Worm (Caenorhabditis elegans): ENCODE results near the gene C35C5.9.
A peak's percentile ranks its signal among the peaks of the same experiment; 100 is the strongest.

The C35C5.9 gene

ce11 chrX:11522058-11522757 is 14.2 kb upstream of the C35C5.9 start, which contains the start of gene sdc-2 (continued):
- no peak for TF ChIP-seq nhr-23 (tag; optimal IDR thresholded peaks at IDR 0.05)
- TF ChIP-seq mab-5 (tag; optimal IDR thresholded peaks at IDR 0.05) = peak; percentile 52
- TF ChIP-seq elt-3 (tag; optimal IDR thresholded peaks at IDR 0.05) = no peak
- no peak for TF ChIP-seq mbf-1 (tag; optimal IDR thresholded peaks at IDR 0.05)
- peak; percentile 94 for TF ChIP-seq nhr-21 (tag; optimal IDR thresholded peaks at IDR 0.05)
- no peak for TF ChIP-seq aly-2 (tag; optimal IDR thresholded peaks at IDR 0.05)
- TF ChIP-seq sma-9 (GFP tag; optimal IDR thresholded peaks at IDR 0.05) = peak; percentile 71
- no peak for TF ChIP-seq sma-9 (tag; optimal IDR thresholded peaks at IDR 0.05)
- TF ChIP-seq skn-1 (tag; optimal IDR thresholded peaks at IDR 0.05) = peak; percentile 39
- peak; percentile 77 for TF ChIP-seq fos-1 (tag; optimal IDR thresholded peaks at IDR 0.05)
- TF ChIP-seq ZK546.5 (tag; optimal IDR thresholded peaks at IDR 0.05) = no peak
- no peak for TF ChIP-seq elt-1 (tag; optimal IDR thresholded peaks at IDR 0.05)
- no peak for TF ChIP-seq unc-62 (GFP tag; optimal IDR thresholded peaks at IDR 0.05)
- no peak for TF ChIP-seq R02D3.7 (tag; optimal IDR thresholded peaks at IDR 0.05)
- peak; percentile 79 for TF ChIP-seq sma-3 (GFP tag; optimal IDR thresholded peaks at IDR 0.05)

- TF ChIP-seq R02D3.7 (tag; optimal IDR thresholded peaks at IDR 0.05) = no peak
- no peak for TF ChIP-seq gmeb-1 (tag; optimal IDR thresholded peaks at IDR 0.05)
- TF ChIP-seq F13H6.1 (tag; optimal IDR thresholded peaks at IDR 0.05) = no peak
- no peak for TF ChIP-seq nhr-77 (tag; optimal IDR thresholded peaks at IDR 0.05)
Measured at ce11 chrX:11523704-11524103, 12.7 kb upstream of the C35C5.9 start.

ce11 chrX:11533543-11534003 is 2.8 kb upstream of the C35C5.9 start, which contains the start of gene C35C5.8:
C35C5.8 (plus strand) TSS chrX:11533593.
- TF ChIP-seq sma-3 (GFP tag; optimal IDR thresholded peaks at IDR 0.05) = peak; percentile 24
- no peak for TF ChIP-seq nhr-11 (tag; optimal IDR thresholded peaks at IDR 0.05)
- peak; percentile 56 for TF ChIP-seq nhr-21 (tag; optimal IDR thresholded peaks at IDR 0.05)
- TF ChIP-seq crh-2 (tag; optimal IDR thresholded peaks at IDR 0.05) = peak; percentile 12
- TF ChIP-seq sma-9 (GFP tag; optimal IDR thresholded peaks at IDR 0.05) = peak; percentile 73
- no peak for TF ChIP-seq sma-9 (tag; optimal IDR thresholded peaks at IDR 0.05)
- TF ChIP-seq blmp-1 (tag; optimal IDR thresholded peaks at IDR 0.05; ENCODE audit: insufficient read depth) = peak; percentile 25

ce11 chrX:11534443-11534842 is 1.9 kb upstream of the C35C5.9 start:
- TF ChIP-seq nhr-21 (tag; optimal IDR thresholded peaks at IDR 0.05) = peak; percentile 50
- no peak for TF ChIP-seq lin-13 (GFP tag; optimal IDR thresholded peaks at IDR 0.05)
- peak; percentile 50 for TF ChIP-seq nhr-25 (tag; optimal IDR thresholded peaks at IDR 0.05)
- no peak for TF ChIP-seq nhr-129 (tag; optimal IDR thresholded peaks at IDR 0.05)
- TF ChIP-seq unc-62 (GFP tag; optimal IDR thresholded peaks at IDR 0.05) = no peak
- TF ChIP-seq fos-1 (tag; optimal IDR thresholded peaks at IDR 0.05) = no peak
- no peak for TF ChIP-seq ztf-4 (tag; optimal IDR thresholded peaks at IDR 0.05)
- no peak for TF ChIP-seq egl-27 (tag; optimal IDR thresholded peaks at IDR 0.05)
- TF ChIP-seq Y55F3AM.14 (GFP tag; optimal IDR thresholded peaks at IDR 0.05) = no peak
- no peak for TF ChIP-seq sma-3 (GFP tag; optimal IDR thresholded peaks at IDR 0.05)
- TF ChIP-seq sma-9 (GFP tag; optimal IDR thresholded peaks at IDR 0.05) = peak; percentile 58
- TF ChIP-seq sma-9 (tag; optimal IDR thresholded peaks at IDR 0.05) = no peak
- TF ChIP-seq blmp-1 (tag; optimal IDR thresholded peaks at IDR 0.05; ENCODE audit: insufficient read depth) = peak; percentile 15

- TF ChIP-seq fos-1 (tag; optimal IDR thresholded peaks at IDR 0.05) = no peak
Measured at ce11 chrX:11537240-11537764, 934 bp downstream of the C35C5.9 start, which contains the start of gene gcp-2.2. gcp-2.2 (plus strand) TSS chrX:11537714.

ce11 chrX:11541690-11542089 is 5.3 kb downstream of the C35C5.9 start:
- TF ChIP-seq nhr-21 (tag; optimal IDR thresholded peaks at IDR 0.05) = no peak
- no peak for TF ChIP-seq F13H6.1 (tag; optimal IDR thresholded peaks at IDR 0.05)
- TF ChIP-seq zag-1 (tag; optimal IDR thresholded peaks at IDR 0.05) = no peak
- TF ChIP-seq mbf-1 (tag; optimal IDR thresholded peaks at IDR 0.05) = no peak
- TF ChIP-seq ama-1 (optimal IDR thresholded peaks at IDR 0.05) = no peak
- no peak for TF ChIP-seq dmd-4 (tag; optimal IDR thresholded peaks at IDR 0.05)
- TF ChIP-seq ztf-4 (tag; optimal IDR thresholded peaks at IDR 0.05) = no peak
- TF ChIP-seq blmp-1 (tag; optimal IDR thresholded peaks at IDR 0.05; ENCODE audit: insufficient read depth) = no peak
- no peak for TF ChIP-seq mab-5 (tag; optimal IDR thresholded peaks at IDR 0.05)
- TF ChIP-seq ztf-1 (GFP tag; conservative IDR thresholded peaks at IDR 0.05) = no peak
- no peak for TF ChIP-seq nhr-25 (tag; optimal IDR thresholded peaks at IDR 0.05)
- no peak for TF ChIP-seq egl-27 (tag; optimal IDR thresholded peaks at IDR 0.05)
- TF ChIP-seq unc-39 (tag; optimal IDR thresholded peaks at IDR 0.05) = no peak
- TF ChIP-seq mdl-1 (tag; optimal IDR thresholded peaks at IDR 0.05) = no peak
- TF ChIP-seq R02D3.7 (tag; optimal IDR thresholded peaks at IDR 0.05) = no peak
- TF ChIP-seq ztf-11 (tag; optimal IDR thresholded peaks at IDR 0.05) = no peak
- TF ChIP-seq nhr-129 (tag; optimal IDR thresholded peaks at IDR 0.05) = no peak
- TF ChIP-seq nhr-6 (tag; optimal IDR thresholded peaks at IDR 0.05) = no peak
